Fruit fly (Drosophila melanogaster): ENCODE measurements around the gene Or65b.

Or65b gene

dm6 chr3L:6358501-6358900 is 33.1 kb downstream of the Or65b start (continued):
- TF ChIP-seq CG18262 (tag; optimal IDR thresholded peaks at IDR 0.05) (peak; percentile 6), CG1603 (tag; optimal IDR thresholded peaks at IDR 0.05) (peak; percentile 40), gem (tag; optimal IDR thresholded peaks at IDR 0.05) (peak; percentile 21), dmrt11E (tag; optimal IDR thresholded peaks at IDR 0.05) (peak; percentile 43), Usf (GFP tag; optimal IDR thresholded peaks at IDR 0.05) (no peak), lola (GFP tag; optimal IDR thresholded peaks at IDR 0.05) (peak in 1 of 3 experiments; percentile 16), prd (optimal IDR thresholded peaks at IDR 0.05) (no peak), prd (GFP tag; IDR thresholded peaks at IDR 0.05) (0 out of 3 replicates have a peak, but pooled peaks have one; percentile 4), CG17359 (tag; optimal IDR thresholded peaks at IDR 0.05) (no peak), CG7271 (tag; optimal IDR thresholded peaks at IDR 0.05) (no peak), knrl (GFP tag; IDR thresholded peaks at IDR 0.05; ENCODE audit: partially characterized antibody) (no peak), CG4820 (GFP tag; optimal IDR thresholded peaks at IDR 0.05) (no peak), Drgx (GFP tag; IDR thresholded peaks at IDR 0.05) (peak; percentile 73), CTCF (GFP tag; optimal IDR thresholded peaks at IDR 0.05) (no peak), CG12155 (GFP tag; optimal IDR thresholded peaks at IDR 0.05) (no peak), sob (GFP tag; IDR thresholded peaks at IDR 0.05) (no peak), CG33213 (GFP tag; optimal IDR thresholded peaks at IDR 0.05) (no peak), CG2712 (tag; optimal IDR thresholded peaks at IDR 0.05) (peak; percentile 14), zfh1 (GFP tag; IDR thresholded peaks at IDR 0.05) (0 out of 3 replicates have a peak, but pooled peaks have one; percentile 19), NFAT (GFP tag; IDR thresholded peaks at IDR 0.05) (no peak), sug (tag; optimal IDR thresholded peaks at IDR 0.05) (no peak), Vsx1 (GFP tag; optimal IDR thresholded peaks at IDR 0.05) (no peak), vvl (GFP tag; IDR thresholded peaks at IDR 0.05) (0 out of 2 replicates have a peak, but pooled peaks have one; percentile 21), CG10543 (GFP tag; optimal IDR thresholded peaks at IDR 0.05) (no peak)

dm6 chr3L:6359205-6359604 is 33.8 kb downstream of the Or65b start:
- TF ChIP-seq CG4404 (GFP tag; IDR thresholded peaks at IDR 0.05) (no peak), CG1233 (GFP tag; optimal IDR thresholded peaks at IDR 0.05) (no peak), dmrt11E (tag; optimal IDR thresholded peaks at IDR 0.05) (peak; percentile 2), Hmx (GFP tag; optimal IDR thresholded peaks at IDR 0.05) (no peak), CG8290 (GFP tag; optimal IDR thresholded peaks at IDR 0.05) (no peak), CG8290 (tag; optimal IDR thresholded peaks at IDR 0.05) (no peak), CG15696 (tag; optimal IDR thresholded peaks at IDR 0.05) (peak; percentile 39), CG3726 (GFP tag; IDR thresholded peaks at IDR 0.05) (no peak), corto (GFP tag; optimal IDR thresholded peaks at IDR 0.05) (no peak), prd (optimal IDR thresholded peaks at IDR 0.05) (no peak), prd (GFP tag; IDR thresholded peaks at IDR 0.05) (peak; percentile 35; the same call in 1 of the 3 replicates), Blimp-1 (GFP tag; optimal IDR thresholded peaks at IDR 0.05) (no peak), unc-4 (GFP tag; IDR thresholded peaks at IDR 0.05; ENCODE audit: partially characterized antibody) (no peak), CG30431 (GFP tag; optimal IDR thresholded peaks at IDR 0.05) (no peak), CG32532 (GFP tag; IDR thresholded peaks at IDR 0.05) (no peak), caup (GFP tag; optimal IDR thresholded peaks at IDR 0.05; ENCODE audit: severe bottlenecking) (no peak), al (GFP tag; IDR thresholded peaks at IDR 0.05) (no peak), dm (GFP tag; optimal IDR thresholded peaks at IDR 0.05) (no peak), klu (GFP tag; IDR thresholded peaks at IDR 0.05) (no peak), z (GFP tag; IDR thresholded peaks at IDR 0.05) (no peak), Ets97D (GFP tag; optimal IDR thresholded peaks at IDR 0.05) (no peak), Ptx1 (GFP tag; IDR thresholded peaks at IDR 0.05) (no peak), p53 (GFP tag; optimal IDR thresholded peaks at IDR 0.05) (no peak), Mrtf (GFP tag; IDR thresholded peaks at IDR 0.05) (no peak), ro (GFP tag; IDR thresholded peaks at IDR 0.05) (no peak), ewg (GFP tag; optimal IDR thresholded peaks at IDR 0.05) (no peak), Myb (GFP tag; optimal IDR thresholded peaks at IDR 0.05) (no peak), MBD-R2 (GFP tag; IDR thresholded peaks at IDR 0.05) (no peak), pb (GFP tag; optimal IDR thresholded peaks at IDR 0.05) (no peak), otp (GFP tag; IDR thresholded peaks at IDR 0.05) (no peak), sob (GFP tag; IDR thresholded peaks at IDR 0.05) (no peak), zfh1 (GFP tag; IDR thresholded peaks at IDR 0.05) (peak; percentile 37; the same call in 1 of the 3 replicates), twi (tag; optimal IDR thresholded peaks at IDR 0.05) (no peak), gem (tag; optimal IDR thresholded peaks at IDR 0.05) (peak; percentile 3)
